Worm (Caenorhabditis elegans) whole organism, late embryonic: ENCODE measurements around the gene ZK637.12.
A peak's percentile ranks its signal among the peaks of the same experiment; 100 is the strongest.

Experiments
- C38D4.7 ChIP-seq: fragments of 200-800 bp; sonication (Bioruptor generic); optimal IDR thresholded peaks from 2 replicates; lab custom pipeline; 2018; ENCODE audit warnings: mild to moderate bottlenecking, missing genetic modification characterization, moderate library complexity, missing compliant biosample characterization
- F13H6.1 ChIP-seq: sonication (generic microtip); optimal IDR thresholded peaks from 2 replicates; lab custom pipeline; 2016; ENCODE audit warnings: missing genetic modification characterization, missing compliant biosample characterization
- K02D7.2 ChIP-seq: sonication (generic microtip); optimal IDR thresholded peaks from 2 replicates; lab custom pipeline; 2017; ENCODE audit warnings: mild to moderate bottlenecking, missing genetic modification characterization, missing compliant biosample characterization
- K09A11.1 ChIP-seq: sonication (generic microtip); optimal IDR thresholded peaks from 2 replicates; lab custom pipeline; 2017; ENCODE audit warnings: antibody characterized with exemption, mild to moderate bottlenecking, missing genetic modification characterization, missing compliant biosample characterization; ENCODE audit not compliant: insufficient read depth
- ahr-1 ChIP-seq: sonication (generic microtip); optimal IDR thresholded peaks from 2 replicates; lab custom pipeline; 2016; ENCODE audit warnings: missing genetic modification characterization, missing compliant biosample characterization
- ama-1 ChIP-seq: fragments of 150-350 bp; optimal IDR thresholded peaks from 2 replicates; lab custom pipeline; 2014
- ceh-19 ChIP-seq: fragments of 200-800 bp; sonication (Bioruptor generic); optimal IDR thresholded peaks from 2 replicates; lab custom pipeline; 2018; ENCODE audit warnings: mild to moderate bottlenecking, missing genetic modification characterization, missing compliant biosample characterization
- ceh-2 ChIP-seq: sonication (generic microtip); optimal IDR thresholded peaks from 2 replicates; lab custom pipeline; 2016; ENCODE audit warnings: missing genotype, missing genetic modification characterization, missing compliant biosample characterization
- ceh-22 ChIP-seq: sonication (generic microtip); optimal IDR thresholded peaks from 2 replicates; lab custom pipeline; 2017; ENCODE audit warnings: missing biosample characterization, missing genetic modification characterization
- ceh-24 ChIP-seq: sonication (generic microtip); optimal IDR thresholded peaks from 2 replicates; lab custom pipeline; 2016; ENCODE audit warnings: mild to moderate bottlenecking, missing genetic modification characterization, missing compliant biosample characterization
- ceh-30 ChIP-seq: fragments of 150-350 bp; optimal IDR thresholded peaks from 2 replicates; lab custom pipeline; 2014; ENCODE audit warnings: missing biosample characterization, missing genetic modification characterization
- ceh-31 ChIP-seq: sonication (generic microtip); optimal IDR thresholded peaks from 2 replicates; lab custom pipeline; 2016; ENCODE audit warnings: missing genetic modification characterization, missing compliant biosample characterization
- ceh-48 ChIP-seq: sonication (generic microtip); optimal IDR thresholded peaks from 2 replicates; lab custom pipeline; 2016; ENCODE audit warnings: missing genetic modification characterization, inconsistent platforms, missing compliant biosample characterization
- ceh-6 ChIP-seq: fragments of 200-800 bp; sonication (Bioruptor generic); optimal IDR thresholded peaks from 2 replicates; lab custom pipeline; 2018; ENCODE audit warnings: mild to moderate bottlenecking, missing genetic modification characterization, missing compliant biosample characterization
- ceh-9 ChIP-seq: sonication (generic microtip); optimal IDR thresholded peaks from 2 replicates; lab custom pipeline; 2016; ENCODE audit warnings: mild to moderate bottlenecking, missing genetic modification characterization, inconsistent platforms, missing compliant biosample characterization
- che-1 ChIP-seq: sonication (generic microtip); optimal IDR thresholded peaks from 2 replicates; lab custom pipeline; 2016; ENCODE audit warnings: mild to moderate bottlenecking, missing genetic modification characterization, missing compliant biosample characterization
- dmd-4 ChIP-seq: sonication (generic microtip); optimal IDR thresholded peaks from 2 replicates; lab custom pipeline; 2016; ENCODE audit warnings: borderline replicate concordance, missing genetic modification characterization, missing compliant biosample characterization
- elt-2 ChIP-seq: sonication (generic microtip); optimal IDR thresholded peaks from 2 replicates; lab custom pipeline; 2016; ENCODE audit warnings: missing genetic modification reagents, missing genetic modification characterization, missing compliant biosample characterization
- elt-4 ChIP-seq: sonication (generic microtip); optimal IDR thresholded peaks from 2 replicates; lab custom pipeline; 2016; ENCODE audit warnings: missing genetic modification characterization, missing compliant biosample characterization
- ets-4 ChIP-seq: sonication (generic microtip); optimal IDR thresholded peaks from 2 replicates; lab custom pipeline; 2016; ENCODE audit warnings: missing genetic modification characterization, missing compliant biosample characterization
- eyg-1 ChIP-seq: sonication (generic microtip); optimal IDR thresholded peaks from 2 replicates; lab custom pipeline; 2016; ENCODE audit warnings: missing genotype, missing genetic modification characterization, missing compliant biosample characterization
- fax-1 ChIP-seq: sonication (generic microtip); optimal IDR thresholded peaks from 2 replicates; lab custom pipeline; 2016; ENCODE audit warnings: missing genotype, missing genetic modification characterization, missing compliant biosample characterization
- fkh-10 ChIP-seq: fragments of 150-350 bp; optimal IDR thresholded peaks from 2 replicates; lab custom pipeline; 2014; ENCODE audit warnings: missing biosample characterization, missing genetic modification reagents, missing genetic modification characterization
- fkh-6 ChIP-seq: sonication (generic microtip); optimal IDR thresholded peaks from 2 replicates; lab custom pipeline; 2016; ENCODE audit warnings: missing genetic modification characterization, missing compliant biosample characterization
- gmeb-2 ChIP-seq: sonication (generic microtip); optimal IDR thresholded peaks from 2 replicates; lab custom pipeline; 2016; ENCODE audit warnings: missing genetic modification characterization, inconsistent platforms, missing compliant biosample characterization
- hlh-13 ChIP-seq: fragments of 200-800 bp; sonication (Bioruptor generic); optimal IDR thresholded peaks from 2 replicates; lab custom pipeline; 2018; ENCODE audit warnings: mild to moderate bottlenecking, missing genetic modification characterization, missing compliant biosample characterization
- hlh-6 ChIP-seq: sonication (generic microtip); optimal IDR thresholded peaks from 2 replicates; lab custom pipeline; 2016; ENCODE audit warnings: missing genotype, missing genetic modification characterization, missing compliant biosample characterization
- hlh-8 ChIP-seq: sonication (generic microtip); optimal IDR thresholded peaks from 2 replicates; lab custom pipeline; 2016; ENCODE audit warnings: missing genotype, missing genetic modification characterization, missing compliant biosample characterization
- lim-6 ChIP-seq: sonication (generic microtip); optimal IDR thresholded peaks from 2 replicates; lab custom pipeline; 2016; ENCODE audit warnings: missing genetic modification characterization, missing compliant biosample characterization
- madf-2 ChIP-seq: sonication (generic microtip); optimal IDR thresholded peaks from 2 replicates; lab custom pipeline; 2017; ENCODE audit warnings: missing genetic modification characterization, missing compliant biosample characterization
- mec-3 ChIP-seq: sonication (generic microtip); optimal IDR thresholded peaks from 2 replicates; lab custom pipeline; 2016; ENCODE audit warnings: borderline replicate concordance, missing genetic modification characterization, missing compliant biosample characterization
- npax-4 ChIP-seq: sonication (generic microtip); optimal IDR thresholded peaks from 2 replicates; lab custom pipeline; 2016; ENCODE audit warnings: missing genetic modification characterization, missing compliant biosample characterization
- odd-2 ChIP-seq: sonication (generic microtip); optimal IDR thresholded peaks from 2 replicates; lab custom pipeline; 2017; ENCODE audit warnings: antibody characterized with exemption, mild to moderate bottlenecking, missing genetic modification characterization, missing compliant biosample characterization
- pag-3 ChIP-seq: sonication (generic microtip); optimal IDR thresholded peaks from 2 replicates; lab custom pipeline; 2016; ENCODE audit warnings: missing compliant biosample characterization, missing genetic modification characterization, borderline replicate concordance
- pax-1 ChIP-seq: fragments of 150-350 bp; optimal IDR thresholded peaks from 2 replicates; lab custom pipeline; 2014; ENCODE audit warnings: missing biosample characterization, missing genetic modification characterization
- pqm-1 ChIP-seq: sonication (generic microtip); optimal IDR thresholded peaks from 2 replicates; lab custom pipeline; 2016; ENCODE audit warnings: missing genetic modification characterization, missing compliant biosample characterization
- pros-1 ChIP-seq: fragments of 150-350 bp; optimal IDR thresholded peaks from 2 replicates; lab custom pipeline; 2014; ENCODE audit warnings: missing biosample characterization, missing genetic modification reagents, missing genetic modification characterization
- ref-2 ChIP-seq: sonication (generic microtip); optimal IDR thresholded peaks from 2 replicates; lab custom pipeline; 2016; ENCODE audit warnings: missing genetic modification characterization, missing compliant biosample characterization
- sdc-2 ChIP-seq: sonication (generic microtip); optimal IDR thresholded peaks from 2 replicates; lab custom pipeline; 2016; ENCODE audit warnings: missing genotype, missing genetic modification characterization, missing compliant biosample characterization
- sox-2 ChIP-seq: fragments of 200-800 bp; sonication (Bioruptor generic); IDR thresholded peaks from 2 replicates; pipeline ENCODE4 v1.3.6; 2022; ENCODE audit warnings: missing genetic modification reagents, missing genetic modification characterization, missing compliant biosample characterization
- sox-4 ChIP-seq: sonication (generic microtip); optimal IDR thresholded peaks from 2 replicates; lab custom pipeline; 2017; ENCODE audit warnings: mild to moderate bottlenecking, missing genetic modification characterization, inconsistent platforms, missing compliant biosample characterization
- syd-9 ChIP-seq: sonication (generic microtip); optimal IDR thresholded peaks from 2 replicates; lab custom pipeline; 2016; ENCODE audit warnings: mild to moderate bottlenecking, missing genetic modification characterization, moderate library complexity, missing compliant biosample characterization
- tbx-2 ChIP-seq: sonication (generic microtip); optimal IDR thresholded peaks from 2 replicates; lab custom pipeline; 2016; ENCODE audit warnings: missing genetic modification characterization, missing compliant biosample characterization
- tbx-7 ChIP-seq: sonication (generic microtip); optimal IDR thresholded peaks from 2 replicates; lab custom pipeline; 2016; ENCODE audit warnings: missing genotype, missing genetic modification characterization, missing compliant biosample characterization
- unc-3 ChIP-seq, 2 experiments: fragments of 200-800 bp in 1 of 2; sonication (Bioruptor generic) in 1 of 2; sonication (generic microtip) in 1 of 2; conservative IDR thresholded peaks in 1 of 2; optimal IDR thresholded peaks in 1 of 2; 2 replicates each; pipeline versions ENCODE4 v1.3.6 to Lab custom; 2016 to 2022; ENCODE audit warnings: missing compliant biosample characterization in 2 of 2, missing genetic modification characterization in 2 of 2, missing genetic modification reagents in 1 of 2
- unc-42 ChIP-seq: sonication (generic microtip); optimal IDR thresholded peaks from 2 replicates; lab custom pipeline; 2016; ENCODE audit warnings: missing genotype, missing genetic modification characterization, missing compliant biosample characterization
- unc-55 ChIP-seq: sonication (generic microtip); optimal IDR thresholded peaks from 2 replicates; lab custom pipeline; 2017; ENCODE audit warnings: missing biosample characterization, missing genetic modification reagents, missing genetic modification characterization
- zip-5 ChIP-seq: sonication (generic microtip); optimal IDR thresholded peaks from 2 replicates; lab custom pipeline; 2016; ENCODE audit warnings: missing genetic modification characterization, missing compliant biosample characterization
- ztf-16 ChIP-seq: sonication (generic microtip); optimal IDR thresholded peaks from 2 replicates; lab custom pipeline; 2017; ENCODE audit warnings: missing genetic modification characterization, missing compliant biosample characterization

The ZK637.12 gene

DNA sequence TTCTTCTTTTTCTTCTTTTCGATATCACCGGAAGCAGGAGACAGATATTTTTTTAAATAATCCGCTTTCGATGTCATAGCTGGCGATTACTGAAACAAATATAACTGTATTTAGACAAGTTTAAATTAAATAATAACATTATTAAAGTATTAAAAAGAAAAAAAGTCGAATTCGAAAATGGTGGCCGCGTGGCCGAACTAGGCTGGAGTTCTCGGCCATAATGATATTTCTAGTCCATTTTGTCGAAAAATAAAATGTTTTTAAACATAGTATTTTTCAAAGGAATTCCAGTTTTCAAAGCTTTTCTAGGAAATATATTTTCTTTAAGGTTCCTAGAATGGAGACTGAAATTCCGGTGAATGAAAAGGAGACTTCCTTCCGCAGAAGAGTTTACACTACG is 43.6 kb downstream of the ZK637.12 start, which contains the start of the genes bud-13 and rpap-2:
TSS of gene bud-13 (minus strand) at position 89 of the 400 bp plus-strand sequence.
TSS of gene rpap-2 (plus strand) at position 329 of the 400 bp plus-strand sequence.
- TF ChIP-seq ets-4 (tag; lab: Kevin White, UChicago) = no peak
- TF ChIP-seq gmeb-2 (tag; lab: Kevin White, UChicago) = no peak
- TF ChIP-seq ceh-2 (tag; lab: Kevin White, UChicago) = peak; percentile 8
- peak; percentile 46 for TF ChIP-seq ceh-31 (tag; lab: Kevin White, UChicago)
- peak; percentile 15 for TF ChIP-seq zip-5 (tag; lab: Kevin White, UChicago)
- TF ChIP-seq ceh-6 (GFP tag; lab: Kevin White, UChicago) = no peak
- TF ChIP-seq tbx-2 (tag; lab: Kevin White, UChicago) = peak; percentile 36
- no peak for TF ChIP-seq fax-1
- TF ChIP-seq hlh-8 = peak; percentile 22

DNA sequence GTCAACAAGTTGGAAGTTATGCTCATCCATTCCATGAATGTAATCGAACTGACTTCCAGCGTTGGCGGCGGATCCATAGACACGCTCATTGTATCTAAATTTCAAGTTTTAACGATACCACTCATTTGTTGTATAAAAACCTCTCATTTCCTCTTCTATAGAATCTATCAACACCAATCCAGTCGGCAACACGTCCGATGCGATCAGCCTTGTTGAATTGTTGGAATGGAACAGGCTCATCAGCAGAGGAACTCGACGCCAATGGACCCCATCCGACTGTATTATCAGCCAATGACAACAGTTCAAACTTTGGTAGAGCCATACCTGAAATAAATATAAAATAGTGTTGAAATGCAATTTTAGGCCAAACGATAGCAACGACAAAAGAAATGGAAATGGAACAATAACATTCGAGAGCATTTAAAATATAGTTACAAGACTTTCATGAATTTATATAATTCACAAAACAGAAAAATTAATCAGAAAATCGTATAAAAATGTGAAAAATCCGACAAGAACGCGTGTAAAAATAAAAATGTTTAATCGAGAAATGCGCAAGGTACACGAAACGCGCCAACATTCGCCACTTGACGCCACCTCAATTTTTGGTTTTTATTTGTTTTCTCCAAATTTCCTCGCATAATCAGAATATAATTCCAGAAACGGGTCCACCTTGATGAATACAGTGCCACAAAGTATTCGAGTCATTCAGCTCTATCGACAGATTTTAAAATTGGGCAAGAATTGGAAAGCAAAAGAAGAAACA is 47.4 kb downstream of the ZK637.12 start, which contains the start of the genes eif-3.D and R08D7.4:
TSS of gene eif-3.D (minus strand) at position 324 of the 766 bp plus-strand sequence.
TSS of gene R08D7.4 (plus strand) at position 638 of the 766 bp plus-strand sequence.
- TF ChIP-seq ceh-6 (GFP tag; lab: Kevin White, UChicago) (no peak), sdc-2 (tag; lab: Kevin White, UChicago) (no peak), ceh-24 (tag; lab: Kevin White, UChicago) (no peak), eyg-1 (no peak), pax-1 (tag; lab: Kevin White, UChicago) (no peak), ahr-1 (tag; lab: Kevin White, UChicago) (no peak), madf-2 (peak; percentile 48), dmd-4 (tag; lab: Kevin White, UChicago) (no peak), lim-6 (tag; lab: Kevin White, UChicago) (no peak), ceh-19 (peak; percentile 14), ref-2 (no peak), ceh-22 (tag; lab: Kevin White, UChicago) (no peak), elt-4 (tag; lab: Kevin White, UChicago) (no peak), F13H6.1 (tag; lab: Kevin White, UChicago) (peak; percentile 35), K09A11.1 (tag; lab: Kevin White, UChicago) (no peak), npax-4 (tag; lab: Kevin White, UChicago) (no peak), pag-3 (tag; lab: Kevin White, UChicago) (no peak), hlh-6 (no peak), odd-2 (tag; lab: Kevin White, UChicago) (no peak), mec-3 (no peak), K02D7.2 (tag; lab: Kevin White, UChicago) (no peak), che-1 (tag; lab: Kevin White, UChicago) (peak; percentile 34), ama-1 (lab: Kevin White, UChicago) (no peak), syd-9 (tag; lab: Kevin White, UChicago) (peak; percentile 61), sox-4 (peak; percentile 31), C38D4.7 (GFP tag; lab: Kevin White, UChicago) (peak; percentile 3), gmeb-2 (tag; lab: Kevin White, UChicago) (peak; percentile 42), fax-1 (no peak), unc-3 (GFP tag; conservative IDR thresholded peaks at IDR 0.05; lab: Robert Waterston, UW) (no peak), unc-3 (tag; optimal IDR thresholded peaks at IDR 0.05; lab: Kevin White, UChicago) (peak; percentile 3), sox-2 (GFP tag; lab: Robert Waterston, UW) (no peak), fkh-10 (GFP tag; lab: Kevin White, UChicago) (no peak), ceh-9 (tag; lab: Kevin White, UChicago) (no peak), ceh-2 (tag; lab: Kevin White, UChicago) (peak; percentile 36), tbx-7 (tag; lab: Kevin White, UChicago) (peak; percentile 20), unc-55 (GFP tag; lab: Kevin White, UChicago) (no peak), ceh-30 (tag; lab: Kevin White, UChicago) (peak; percentile 37), ceh-48 (tag; lab: Kevin White, UChicago) (no peak), pqm-1 (no peak), hlh-13 (GFP tag; lab: Kevin White, UChicago) (no peak), pros-1 (no peak), unc-42 (tag; lab: Kevin White, UChicago) (peak; percentile 35), elt-2 (tag; lab: Kevin White, UChicago) (no peak), fkh-6 (tag; lab: Kevin White, UChicago) (no peak), ztf-16 (tag; lab: Kevin White, UChicago) (no peak)
